Worm (Caenorhabditis elegans): ENCODE results near the gene ZK1128.7.

ce11 chrIII:10187840-10188239 is 51.0 kb downstream of the ZK1128.7 start:
- TF ChIP-seq egl-27 (tag; optimal IDR thresholded peaks at IDR 0.05) (no peak), unc-39 (tag; optimal IDR thresholded peaks at IDR 0.05) (no peak), mdl-1 (tag; optimal IDR thresholded peaks at IDR 0.05) (no peak), skn-1 (tag; optimal IDR thresholded peaks at IDR 0.05) (no peak), pha-4 (GFP tag; IDR thresholded peaks at IDR 0.05) (no peak), pha-4 (tag; optimal IDR thresholded peaks at IDR 0.05) (no peak), nhr-11 (tag; optimal IDR thresholded peaks at IDR 0.05) (no peak), rbr-2 (tag; optimal IDR thresholded peaks at IDR 0.05) (no peak), nhr-28 (tag; optimal IDR thresholded peaks at IDR 0.05) (no peak)
